Fruit fly (Drosophila melanogaster) whole organism, wandering third instar larva: Measurements from ENCODE around the gene eEF1gamma.

Source experiments
- CG32264 ChIP-seq: fragments of 200-800 bp; sonication (Bioruptor generic); optimal IDR thresholded peaks from 2 replicates; lab custom pipeline; 2016; ENCODE audit warnings: missing biosample characterization, missing genetic modification characterization
- Dfd ChIP-seq: fragments of >200 bp; optimal IDR thresholded peaks from 2 replicates; lab custom pipeline; 2017; ENCODE audit warnings: missing biosample characterization, missing genetic modification characterization
- Dif ChIP-seq: fragments of 200-275, 200-300 bp; sonication (Bioruptor generic); optimal IDR thresholded peaks from 2 replicates; lab custom pipeline; 2018; ENCODE audit warnings: missing biosample characterization, missing genetic modification characterization; ENCODE audit not compliant: partially characterized antibody
- Jra ChIP-seq: sonication (Bioruptor generic); optimal IDR thresholded peaks from 2 replicates; lab custom pipeline; 2016; ENCODE audit warnings: missing biosample characterization, missing genetic modification characterization
- Rel ChIP-seq, 2 experiments: fragments of 200-800 bp; sonication (Bioruptor generic) in 1 of 2; optimal IDR thresholded peaks; 2 replicates in 1 of 2; 3 replicates in 1 of 2; lab custom pipeline; 2016 to 2019; ENCODE audit warnings: mild to moderate bottlenecking in 2 of 2, missing biosample characterization in 2 of 2, missing genetic modification characterization in 2 of 2, moderate library complexity in 1 of 2
- h ChIP-seq: fragments of 200-800 bp; sonication (Bioruptor generic); optimal IDR thresholded peaks from 3 replicates; lab custom pipeline; 2016; ENCODE audit warnings: missing biosample characterization, mild to moderate bottlenecking, missing genetic modification characterization
- lola ChIP-seq: fragments of >200 bp; optimal IDR thresholded peaks from 2 replicates; lab custom pipeline; 2017; ENCODE audit warnings: missing biosample characterization, missing genetic modification characterization

- TF ChIP-seq lola (GFP tag; lab: Kevin White, UChicago) (no peak), Jra (GFP tag; lab: Kevin White, UChicago) (no peak), Dif (GFP tag; lab: Kevin White, UChicago) (no peak), Rel (GFP tag; optimal IDR thresholded peaks at IDR 0.05; lab: Kevin White, UChicago) (no peak), Rel (tag; optimal IDR thresholded peaks at IDR 0.05; lab: Kevin White, UChicago) (no peak), Dfd (GFP tag; lab: Kevin White, UChicago) (no peak), CG32264 (no peak), h (GFP tag; lab: Kevin White, UChicago) (no peak)
Measured at dm6 chr3R:29221168-29221567, 1.2 kb downstream of the eEF1gamma start.
